Fruit fly (Drosophila melanogaster) whole organism, adult: ENCODE data around the gene Gabat.
A peak's percentile ranks its signal among the peaks of the same experiment; 100 is the strongest.

Experiments
- CG11617 ChIP-seq: fragments of 200-800 bp; sonication (Bioruptor generic); optimal IDR thresholded peaks from 2 replicates; lab custom pipeline; 2017; ENCODE audit warnings: mild to moderate bottlenecking, missing biosample characterization, missing genetic modification reagents, missing genetic modification characterization
- CG12768 ChIP-seq: fragments of 200-800 bp; sonication (Bioruptor generic); optimal IDR thresholded peaks from 2 replicates; lab custom pipeline; 2017; ENCODE audit warnings: missing biosample characterization, missing genetic modification characterization, mild to moderate bottlenecking, moderate library complexity, missing genetic modification reagents
- CG14711 ChIP-seq: fragments of 200-800 bp; sonication (Bioruptor generic); optimal IDR thresholded peaks from 2 replicates; lab custom pipeline; 2018; ENCODE audit warnings: missing biosample characterization, mild to moderate bottlenecking, missing genetic modification characterization, moderate library complexity
- CG1620 ChIP-seq: fragments of 200-800 bp; sonication (Bioruptor generic); optimal IDR thresholded peaks from 2 replicates; lab custom pipeline; 2016; ENCODE audit warnings: missing biosample characterization, missing genetic modification characterization
- CG33017 ChIP-seq: fragments of 200-800 bp; sonication (Bioruptor generic); optimal IDR thresholded peaks from 2 replicates; lab custom pipeline; 2018; ENCODE audit warnings: missing biosample characterization, mild to moderate bottlenecking, missing genetic modification characterization, moderate library complexity
- CG5204 ChIP-seq: fragments of 200-800 bp; sonication (Bioruptor generic); optimal IDR thresholded peaks from 2 replicates; lab custom pipeline; 2016; ENCODE audit warnings: missing biosample characterization, missing genetic modification characterization
- CG7045 ChIP-seq: fragments of 200-800 bp; sonication (Bioruptor generic); optimal IDR thresholded peaks from 2 replicates; lab custom pipeline; 2017; ENCODE audit warnings: missing biosample characterization, mild to moderate bottlenecking, missing genetic modification characterization
- CG7101 ChIP-seq: fragments of 200-800 bp; sonication (Bioruptor generic); optimal IDR thresholded peaks from 2 replicates; lab custom pipeline; 2018; ENCODE audit warnings: missing biosample characterization, mild to moderate bottlenecking, missing genetic modification characterization, moderate library complexity
- Clk ChIP-seq: fragments of 200-800 bp; sonication (Bioruptor generic); optimal IDR thresholded peaks from 2 replicates; lab custom pipeline; 2017; ENCODE audit warnings: missing biosample characterization, missing genetic modification characterization
- Crg-1 ChIP-seq: fragments of 200-800 bp; sonication (Bioruptor generic); optimal IDR thresholded peaks from 2 replicates; lab custom pipeline; 2016; ENCODE audit warnings: missing biosample characterization, missing genetic modification characterization
- Hr96 ChIP-seq: fragments of 200-800 bp; sonication (Bioruptor generic); optimal IDR thresholded peaks from 2 replicates; lab custom pipeline; 2016; ENCODE audit warnings: missing biosample characterization, missing genetic modification characterization
- Mnt ChIP-seq: fragments of 200-800 bp; sonication (Bioruptor generic); optimal IDR thresholded peaks from 2 replicates; lab custom pipeline; 2016; ENCODE audit warnings: missing biosample characterization, mild to moderate bottlenecking, missing genetic modification characterization
- bab1 ChIP-seq: fragments of 200-800 bp; sonication (Bioruptor generic); optimal IDR thresholded peaks from 3 replicates; lab custom pipeline; 2019; ENCODE audit warnings: missing biosample characterization, mild to moderate bottlenecking, missing genetic modification characterization, moderate library complexity
- cic ChIP-seq: fragments of 200-800 bp; sonication (Bioruptor generic); optimal IDR thresholded peaks from 2 replicates; lab custom pipeline; 2017; ENCODE audit warnings: missing biosample characterization, mild to moderate bottlenecking, missing genetic modification characterization, moderate library complexity
- cnc ChIP-seq, 2 experiments: fragments of >200 bp; optimal IDR thresholded peaks; 2 replicates each; lab custom pipeline; 2017
- kay ChIP-seq: fragments of 200-800 bp; sonication (Bioruptor generic); peaks from one replicate; lab custom pipeline; 2016; ENCODE audit warnings: missing biosample characterization, missing genetic modification characterization, borderline replicate concordance
- ovo ChIP-seq: fragments of 200-800 bp; sonication (Bioruptor generic); optimal IDR thresholded peaks from 2 replicates; lab custom pipeline; 2016; ENCODE audit warnings: missing biosample characterization, missing genetic modification characterization
- pad ChIP-seq: fragments of 200-800 bp; sonication (Bioruptor generic); optimal IDR thresholded peaks from 3 replicates; lab custom pipeline; 2017; ENCODE audit warnings: missing biosample characterization, missing genetic modification characterization, mild to moderate bottlenecking, moderate library complexity, missing genetic modification reagents
- tj ChIP-seq: fragments of 200-800 bp; sonication (Bioruptor generic); optimal IDR thresholded peaks from 3 replicates; lab custom pipeline; 2017; ENCODE audit warnings: missing biosample characterization, mild to moderate bottlenecking, missing genetic modification characterization, moderate library complexity
- toe ChIP-seq: fragments of 200-800 bp; sonication (Bioruptor generic); optimal IDR thresholded peaks from 2 replicates; lab custom pipeline; 2016; ENCODE audit warnings: missing biosample characterization, missing genetic modification characterization

Gene Gabat

DNA sequence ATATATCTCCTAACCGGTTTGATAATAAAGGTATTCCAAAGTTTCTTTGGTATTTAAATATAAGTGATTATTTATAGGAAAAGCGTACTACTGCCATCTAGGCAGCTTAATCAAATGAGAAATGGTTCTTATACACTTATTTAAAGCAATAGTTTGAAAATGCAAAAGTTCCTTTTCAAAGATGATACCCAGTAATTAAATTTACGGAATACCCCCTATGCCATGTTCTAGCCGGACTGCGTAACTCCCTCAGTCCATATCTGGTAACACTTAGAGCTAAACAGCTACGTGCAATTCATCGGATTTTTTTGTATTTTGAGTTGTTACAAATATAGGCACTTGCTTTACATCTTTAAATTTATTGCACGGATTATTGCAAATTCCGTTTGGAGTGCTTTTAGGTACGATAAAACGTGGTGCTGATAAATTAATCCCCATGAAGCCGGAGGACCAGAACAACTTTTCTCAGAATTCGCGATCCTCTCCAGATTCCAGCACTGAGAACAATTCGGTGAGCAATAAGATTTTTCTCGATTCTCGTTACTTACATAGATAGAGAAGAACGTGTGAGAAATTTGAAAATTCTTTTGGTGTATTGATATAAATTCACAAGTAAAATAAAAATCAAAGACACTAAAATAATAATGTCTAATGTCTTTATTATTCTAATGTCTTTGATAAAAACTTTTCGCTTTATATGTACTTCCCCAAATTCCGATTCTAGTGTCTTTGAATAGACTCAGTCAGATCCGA is 2.2 kb upstream of the Gabat start, which contains the start of gene CG7668:
Gene CG7668, plus strand, starts transcription at position 255 of the 753 bp plus-strand sequence.
- TF ChIP-seq bab1 (GFP tag; lab: Kevin White, UChicago) (peak; percentile 92), CG12768 (GFP tag; lab: Kevin White, UChicago) (peak; percentile 87), CG14711 (peak; percentile 82), CG5204 (peak; percentile 76), CG33017 (peak; percentile 85), Mnt (GFP tag; lab: Kevin White, UChicago) (peak; percentile 62), Clk (GFP tag; lab: Kevin White, UChicago) (peak; percentile 80), CG1620 (GFP tag; lab: Kevin White, UChicago) (peak; percentile 78), cnc (optimal IDR thresholded peaks at IDR 0.05; lab: Kevin White, UChicago) (no peak), toe (GFP tag; lab: Kevin White, UChicago) (peak; percentile 85), ovo (GFP tag; lab: Kevin White, UChicago) (peak; percentile 43), CG7101 (peak; percentile 89), pad (GFP tag; lab: Kevin White, UChicago) (peak; percentile 66), tj (GFP tag; lab: Kevin White, UChicago) (peak; percentile 59), CG11617 (peak; percentile 86), kay (peak; percentile 75), Crg-1 (GFP tag; lab: Kevin White, UChicago) (peak; percentile 71), cic (peak; percentile 63), Hr96 (GFP tag; lab: Kevin White, UChicago) (no peak), CG7045 (peak; percentile 85)

DNA sequence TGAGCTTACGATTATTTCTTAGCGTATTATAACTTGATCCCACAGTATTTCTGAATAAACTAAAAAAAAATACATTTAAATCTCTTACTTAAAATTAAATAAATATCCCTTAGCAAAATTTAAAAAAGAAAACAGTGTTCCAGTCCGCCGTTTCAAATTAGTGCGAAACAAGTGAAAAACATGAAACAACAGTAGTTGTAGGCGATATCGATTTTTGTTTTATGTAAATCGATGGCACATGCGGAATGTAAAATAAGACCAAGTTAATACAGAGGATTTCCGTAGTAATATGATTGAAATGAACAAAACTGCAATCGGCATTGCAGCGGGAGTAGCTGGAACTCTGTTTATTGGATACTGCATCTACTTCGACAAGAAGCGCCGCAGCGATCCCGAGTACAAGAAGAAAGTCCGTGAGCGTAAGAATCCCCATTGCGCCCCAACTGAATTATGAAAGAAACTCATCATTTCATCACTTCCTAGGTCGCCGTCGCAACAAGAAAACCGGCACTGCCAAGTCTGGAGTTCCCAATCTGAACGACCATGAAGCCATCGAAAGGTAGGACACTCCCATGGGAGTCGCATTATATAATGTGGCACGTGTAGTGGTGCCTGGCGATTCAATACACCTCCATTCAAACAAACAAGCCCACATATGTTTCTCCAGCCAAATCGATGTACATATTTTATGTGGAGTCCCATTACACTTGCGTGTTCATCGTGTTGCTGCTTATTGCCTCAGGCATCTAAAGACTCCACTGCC is 573 bp upstream of the Gabat start:
- TF ChIP-seq CG5204 (no peak), Mnt (GFP tag; lab: Kevin White, UChicago) (peak; percentile 67), CG7045 (no peak)

DNA sequence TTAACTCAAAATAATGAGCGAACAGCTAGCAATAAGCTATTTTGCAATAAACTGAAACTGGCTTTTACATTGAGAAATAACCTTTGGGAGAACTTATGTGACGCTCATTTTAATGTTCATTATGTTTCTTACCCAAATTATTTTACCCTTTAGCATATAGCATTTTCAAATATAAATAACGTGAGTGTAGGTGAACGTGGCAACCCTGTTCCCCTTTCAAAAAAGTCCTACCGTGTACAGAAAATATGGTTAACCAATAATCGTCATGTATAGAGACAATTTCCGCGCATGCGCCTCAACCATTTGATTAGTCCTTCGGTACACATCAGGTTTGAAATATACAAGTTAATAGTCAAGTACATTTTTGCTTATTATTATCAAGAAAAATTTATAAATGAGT is 6.5 kb downstream of the Gabat start:
- TF ChIP-seq CG14711: peak; percentile 36
- TF ChIP-seq CG33017: no peak
- TF ChIP-seq cnc (optimal IDR thresholded peaks at IDR 0.05; lab: Kevin White, UChicago): no peak
- no peak for TF ChIP-seq toe (GFP tag; lab: Kevin White, UChicago)
- peak; percentile 40 for TF ChIP-seq kay
- TF ChIP-seq Hr96 (GFP tag; lab: Kevin White, UChicago): no peak
- no peak for TF ChIP-seq tj (GFP tag; lab: Kevin White, UChicago)
- no peak for TF ChIP-seq CG7101
- TF ChIP-seq CG5204: no peak
- TF ChIP-seq pad (GFP tag; lab: Kevin White, UChicago): no peak
- TF ChIP-seq ovo (GFP tag; lab: Kevin White, UChicago): no peak
- no peak for TF ChIP-seq CG12768 (GFP tag; lab: Kevin White, UChicago)
- no peak for TF ChIP-seq Mnt (GFP tag; lab: Kevin White, UChicago)
- no peak for TF ChIP-seq Crg-1 (GFP tag; lab: Kevin White, UChicago)

DNA sequence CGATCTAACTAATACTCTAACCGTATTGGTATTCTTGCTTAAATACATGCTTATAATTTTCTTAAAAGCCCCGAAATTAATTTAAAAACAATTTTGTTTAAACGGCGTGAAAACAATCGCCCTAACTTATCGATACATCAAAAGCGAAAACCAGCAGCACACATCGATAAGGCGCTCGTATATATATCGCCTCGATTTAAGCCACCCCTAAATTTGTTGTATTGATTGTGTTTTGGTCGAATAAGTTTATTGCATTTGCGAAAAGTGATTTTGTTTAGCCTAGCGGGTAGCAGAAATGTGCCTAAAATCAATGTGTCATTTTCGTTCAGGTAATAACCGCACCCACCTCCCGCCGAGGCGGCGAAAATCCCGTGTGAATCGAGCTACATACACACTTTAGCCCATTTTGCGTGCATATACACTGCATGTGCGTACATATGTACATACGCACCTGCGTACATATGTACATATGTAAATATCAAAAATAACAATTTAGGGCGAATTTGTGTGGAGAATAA is 8.7 kb downstream of the Gabat start, which contains the start of the genes CG7646 and Nca:
Gene CG7646, plus strand, starts transcription at position 174 of the 518 bp plus-strand sequence.
Gene Nca, plus strand, starts transcription at position 174 of the 518 bp plus-strand sequence.
- TF ChIP-seq cic: no peak
- no peak for TF ChIP-seq tj (GFP tag; lab: Kevin White, UChicago)
- TF ChIP-seq pad (GFP tag; lab: Kevin White, UChicago): no peak
- no peak for TF ChIP-seq CG5204
- TF ChIP-seq Hr96 (GFP tag; lab: Kevin White, UChicago): no peak
- no peak for TF ChIP-seq Clk (GFP tag; lab: Kevin White, UChicago)
- TF ChIP-seq CG7045: no peak
- peak; percentile 33 for TF ChIP-seq toe (GFP tag; lab: Kevin White, UChicago)
- no peak for TF ChIP-seq CG11617
- TF ChIP-seq CG12768 (GFP tag; lab: Kevin White, UChicago): no peak
- no peak for TF ChIP-seq CG7101
- no peak for TF ChIP-seq bab1 (GFP tag; lab: Kevin White, UChicago)
- no peak for TF ChIP-seq CG33017
- TF ChIP-seq Crg-1 (GFP tag; lab: Kevin White, UChicago): no peak
- peak; percentile 41 for TF ChIP-seq kay
- no peak for TF ChIP-seq CG14711
- TF ChIP-seq Mnt (GFP tag; lab: Kevin White, UChicago): peak; percentile 43
- TF ChIP-seq CG1620 (GFP tag; lab: Kevin White, UChicago): no peak
- TF ChIP-seq ovo (GFP tag; lab: Kevin White, UChicago): no peak
- no peak for TF ChIP-seq cnc (optimal IDR thresholded peaks at IDR 0.05; lab: Kevin White, UChicago)

DNA sequence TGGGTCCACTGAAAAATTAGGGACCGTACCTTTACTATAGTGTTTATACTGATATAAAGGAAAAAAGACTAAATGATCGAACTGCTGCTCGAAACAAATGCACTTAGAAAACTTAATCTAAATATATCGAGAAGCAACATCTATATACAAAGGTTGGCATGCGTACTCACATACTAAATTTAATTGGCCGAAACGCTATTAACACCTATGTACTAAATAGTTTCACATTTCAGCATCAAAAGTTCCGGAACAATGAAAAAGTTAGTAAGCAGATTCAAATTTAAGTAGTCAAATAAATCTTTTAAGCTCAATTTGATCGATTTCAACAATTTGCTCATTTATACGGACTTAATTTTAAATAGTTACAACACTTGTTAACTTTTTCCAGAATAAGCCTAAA is 9.4 kb downstream of the Gabat start, which contains the start of gene fln:
Gene fln, minus strand, starts transcription at position 101 of the 400 bp plus-strand sequence.
- TF ChIP-seq CG7101: no peak
- no peak for TF ChIP-seq tj (GFP tag; lab: Kevin White, UChicago)
- TF ChIP-seq ovo (GFP tag; lab: Kevin White, UChicago): no peak
- no peak for TF ChIP-seq kay
- no peak for TF ChIP-seq CG12768 (GFP tag; lab: Kevin White, UChicago)
- no peak for TF ChIP-seq Hr96 (GFP tag; lab: Kevin White, UChicago)
- no peak for TF ChIP-seq CG5204
- no peak for TF ChIP-seq CG1620 (GFP tag; lab: Kevin White, UChicago)
- TF ChIP-seq cic: no peak
- no peak for TF ChIP-seq pad (GFP tag; lab: Kevin White, UChicago)
- TF ChIP-seq CG33017: no peak
- TF ChIP-seq CG7045: no peak
- TF ChIP-seq CG11617: no peak
- no peak for TF ChIP-seq toe (GFP tag; lab: Kevin White, UChicago)
- TF ChIP-seq CG14711: no peak
- TF ChIP-seq bab1 (GFP tag; lab: Kevin White, UChicago): no peak
- no peak for TF ChIP-seq Crg-1 (GFP tag; lab: Kevin White, UChicago)
- no peak for TF ChIP-seq Mnt (GFP tag; lab: Kevin White, UChicago)
- TF ChIP-seq Clk (GFP tag; lab: Kevin White, UChicago): no peak
